Fruit fly (Drosophila melanogaster) whole organism, embryonic: ENCODE data around the gene smg.

Experiments
- Abd-B ChIP-seq: fragments of 200-800 bp; sonication (Bioruptor generic); optimal IDR thresholded peaks from 2 replicates; lab custom pipeline; 2018; ENCODE audit warnings: missing biosample characterization, mild to moderate bottlenecking, missing genetic modification characterization, moderate library complexity
- Atf6 ChIP-seq: fragments of 200-800 bp; sonication (Bioruptor generic); IDR thresholded peaks from 2 replicates; pipeline ENCODE4 v1.3.6; 2022; ENCODE audit warnings: missing biosample characterization, missing genetic modification characterization
- B-H1 ChIP-seq: fragments of 200-800 bp; sonication (Bioruptor generic); IDR thresholded peaks from 3 replicates; pipeline ENCODE4 v1.3.6; 2022; ENCODE audit warnings: missing biosample characterization, missing genetic modification characterization
- BEAF-32 ChIP-seq: fragments of 200-800 bp; sonication (Bioruptor generic); optimal IDR thresholded peaks from 3 replicates; lab custom pipeline; 2017; ENCODE audit warnings: missing biosample characterization, missing genetic modification characterization, mild to moderate bottlenecking, moderate library complexity, missing genetic modification reagents
- BtbVII ChIP-seq: fragments of 200-800 bp; sonication (Bioruptor generic); optimal IDR thresholded peaks from 3 replicates; lab custom pipeline; 2017; ENCODE audit warnings: missing biosample characterization, mild to moderate bottlenecking, missing genetic modification characterization
- CG1024 ChIP-seq: fragments of 200-800 bp; sonication (Bioruptor generic); IDR thresholded peaks from 2 replicates; pipeline ENCODE4 v1.3.6; 2022; ENCODE audit warnings: missing biosample characterization, missing genetic modification characterization
- CG10267 ChIP-seq: fragments of 200-800 bp; sonication (Bioruptor generic); optimal IDR thresholded peaks from 2 replicates; lab custom pipeline; 2018; ENCODE audit warnings: missing biosample characterization, mild to moderate bottlenecking, missing genetic modification characterization, moderate library complexity
- CG10462 ChIP-seq: fragments of 200-800 bp; sonication (Bioruptor generic); optimal IDR thresholded peaks from 2 replicates; lab custom pipeline; 2016; ENCODE audit warnings: missing biosample characterization, missing genetic modification characterization
- CG10654 ChIP-seq: fragments of 200-800 bp; sonication (Bioruptor generic); optimal IDR thresholded peaks from 2 replicates; lab custom pipeline; 2016; ENCODE audit warnings: missing biosample characterization, missing genetic modification characterization
- CG12942 ChIP-seq: fragments of 200-800 bp; sonication (Bioruptor generic); optimal IDR thresholded peaks from 3 replicates; lab custom pipeline; 2016; ENCODE audit warnings: missing biosample characterization, missing genetic modification characterization
- CG18599 ChIP-seq: fragments of 200-800 bp; sonication (Bioruptor generic); optimal IDR thresholded peaks from 3 replicates; lab custom pipeline; 2017; ENCODE audit warnings: missing biosample characterization, missing genetic modification characterization, mild to moderate bottlenecking, moderate library complexity, missing genetic modification reagents
- CG2120 ChIP-seq: fragments of 200-800 bp; sonication (Bioruptor generic); optimal IDR thresholded peaks from 3 replicates; lab custom pipeline; 2016; ENCODE audit warnings: missing biosample characterization, missing genetic modification characterization
- CG31388 ChIP-seq: fragments of 200-800 bp; sonication (Bioruptor generic); optimal IDR thresholded peaks from 2 replicates; lab custom pipeline; 2016; ENCODE audit warnings: missing biosample characterization, missing genetic modification characterization
- CG3407 ChIP-seq: fragments of 200-800 bp; sonication (Bioruptor generic); optimal IDR thresholded peaks from 2 replicates; lab custom pipeline; 2018; ENCODE audit warnings: missing biosample characterization, mild to moderate bottlenecking, missing genetic modification characterization
- CG34376 ChIP-seq: fragments of 200-800 bp; sonication (Bioruptor generic); optimal IDR thresholded peaks from 2 replicates; lab custom pipeline; 2018; ENCODE audit warnings: missing biosample characterization, mild to moderate bottlenecking, missing genetic modification characterization
- CG6791 ChIP-seq: fragments of 200-800 bp; sonication (Bioruptor generic); IDR thresholded peaks from 3 replicates; pipeline ENCODE4 v1.3.6; 2022; ENCODE audit warnings: missing biosample characterization, missing genetic modification characterization; ENCODE audit not compliant: partially characterized antibody
- CG7963 ChIP-seq: fragments of 200-800 bp; sonication (Bioruptor generic); IDR thresholded peaks from 3 replicates; pipeline ENCODE4 v1.3.6; 2022; ENCODE audit warnings: missing biosample characterization, missing genetic modification characterization; ENCODE audit not compliant: partially characterized antibody
- Chrac-16 ChIP-seq: fragments of 200-800 bp; sonication (Bioruptor generic); optimal IDR thresholded peaks from 3 replicates; lab custom pipeline; 2016; ENCODE audit warnings: missing biosample characterization, missing genetic modification characterization
- D19A ChIP-seq: fragments of 200-800 bp; optimal IDR thresholded peaks from 3 replicates; lab custom pipeline; 2019; ENCODE audit warnings: missing biosample characterization, mild to moderate bottlenecking, missing genetic modification characterization, moderate library complexity
- E2f1 ChIP-seq: fragments of 200-800 bp; sonication (Bioruptor generic); IDR thresholded peaks from 2 replicates; pipeline ENCODE4 v1.3.6; 2022; ENCODE audit warnings: missing biosample characterization, missing genetic modification characterization
- Fer1 ChIP-seq: fragments of 200-800 bp; sonication (Bioruptor generic); optimal IDR thresholded peaks from 2 replicates; lab custom pipeline; 2017; ENCODE audit warnings: missing biosample characterization, mild to moderate bottlenecking, missing genetic modification characterization
- Hr78 ChIP-seq, 2 experiments: fragments of 200-800 bp in 1 of 2; fragments of >200 bp in 1 of 2; sonication (Bioruptor generic) in 1 of 2; optimal IDR thresholded peaks; 2 replicates each; lab custom pipeline; 2017 to 2019; ENCODE audit warnings: missing biosample characterization in 2 of 2, missing genetic modification characterization in 2 of 2, mild to moderate bottlenecking in 1 of 2, moderate library complexity in 1 of 2
- Oli ChIP-seq: fragments of 200-800 bp; sonication (Bioruptor generic); optimal IDR thresholded peaks from 2 replicates; lab custom pipeline; 2018; ENCODE audit warnings: missing biosample characterization, mild to moderate bottlenecking, missing genetic modification characterization, moderate library complexity
- PHDP ChIP-seq: fragments of 200-800 bp; sonication (Bioruptor generic); optimal IDR thresholded peaks from 3 replicates; lab custom pipeline; 2018; ENCODE audit warnings: missing biosample characterization, mild to moderate bottlenecking, missing genetic modification characterization, moderate library complexity
- Rx ChIP-seq: fragments of 200-800 bp; sonication (Bioruptor generic); IDR thresholded peaks from 2 replicates; pipeline ENCODE4 v1.3.6; 2022; ENCODE audit warnings: missing biosample characterization, missing genetic modification characterization
- Side ChIP-seq: fragments of 200-800 bp; sonication (Bioruptor generic); optimal IDR thresholded peaks from 2 replicates; lab custom pipeline; 2016; ENCODE audit warnings: missing biosample characterization, missing genetic modification characterization
- Sry-δ ChIP-seq: fragments of 200-800 bp; sonication (Bioruptor generic); optimal IDR thresholded peaks from 2 replicates; lab custom pipeline; 2016; ENCODE audit warnings: missing biosample characterization, missing genetic modification characterization
- Vsx1 ChIP-seq: fragments of 200-800 bp; sonication (Bioruptor generic); optimal IDR thresholded peaks from 2 replicates; lab custom pipeline; 2017; ENCODE audit warnings: missing biosample characterization, mild to moderate bottlenecking, missing genetic modification characterization, missing genetic modification reagents
- ab ChIP-seq: fragments of 200-800 bp; sonication (Bioruptor generic); optimal IDR thresholded peaks from 2 replicates; lab custom pipeline; 2016; ENCODE audit warnings: missing biosample characterization, missing genetic modification characterization
- az2 ChIP-seq: fragments of 200-800 bp; sonication (Bioruptor generic); optimal IDR thresholded peaks from 3 replicates; lab custom pipeline; 2016; ENCODE audit warnings: missing biosample characterization, missing genetic modification characterization
- bsh ChIP-seq, 2 experiments: fragments of 200-800 bp; sonication (Bioruptor generic); optimal IDR thresholded peaks; 2 replicates each; lab custom pipeline; 2017 to 2018; ENCODE audit warnings: mild to moderate bottlenecking in 2 of 2, missing biosample characterization in 2 of 2, missing genetic modification characterization in 2 of 2, moderate library complexity in 1 of 2
- btn ChIP-seq: fragments of 200-800 bp; sonication (Bioruptor generic); optimal IDR thresholded peaks from 2 replicates; lab custom pipeline; 2016; ENCODE audit warnings: missing biosample characterization, missing genetic modification characterization
- ci ChIP-seq: fragments of 200-800 bp; sonication (Bioruptor generic); IDR thresholded peaks from 3 replicates; pipeline ENCODE4 v1.3.6; 2022; ENCODE audit warnings: missing biosample characterization, missing genetic modification characterization
- crol ChIP-seq: fragments of 200-800 bp; sonication (Bioruptor generic); IDR thresholded peaks from 2 replicates; pipeline ENCODE4 v1.3.6; 2022; ENCODE audit warnings: missing biosample characterization, missing genetic modification characterization
- crp ChIP-seq, 2 experiments: fragments of 200-800 bp; sonication (Bioruptor generic); optimal IDR thresholded peaks; 2 replicates in 1 of 2; 3 replicates in 1 of 2; lab custom pipeline; 2017; ENCODE audit warnings: missing biosample characterization in 2 of 2, missing genetic modification characterization in 2 of 2, mild to moderate bottlenecking in 1 of 2, moderate library complexity in 1 of 2
- dysf ChIP-seq: fragments of 200-800 bp; sonication (Bioruptor generic); IDR thresholded peaks from 3 replicates; pipeline ENCODE4 v1.3.6; 2022; ENCODE audit warnings: missing biosample characterization, missing genetic modification characterization
- fru ChIP-seq: fragments of >200 bp; optimal IDR thresholded peaks from 2 replicates; lab custom pipeline; 2017
- grau ChIP-seq: fragments of 200-800 bp; optimal IDR thresholded peaks from 3 replicates; lab custom pipeline; 2019; ENCODE audit warnings: missing biosample characterization, mild to moderate bottlenecking, missing genetic modification characterization, moderate library complexity
- ind ChIP-seq: fragments of 200-800 bp; sonication (Bioruptor generic); optimal IDR thresholded peaks from 3 replicates; lab custom pipeline; 2016; ENCODE audit warnings: missing biosample characterization, missing genetic modification characterization
- jigr1 ChIP-seq: fragments of 200-800 bp; sonication (Bioruptor generic); IDR thresholded peaks from 3 replicates; pipeline ENCODE4 v1.3.6; 2022; ENCODE audit warnings: missing biosample characterization, missing genetic modification characterization
- lab ChIP-seq: fragments of 200-800 bp; sonication (Bioruptor generic); optimal IDR thresholded peaks from 3 replicates; lab custom pipeline; 2017; ENCODE audit warnings: missing biosample characterization, missing genetic modification characterization, mild to moderate bottlenecking, moderate library complexity, missing genetic modification reagents
- lov ChIP-seq, 2 experiments: fragments of 200-800 bp in 1 of 2; fragments of >200 bp in 1 of 2; sonication (Bioruptor generic) in 1 of 2; IDR thresholded peaks in 1 of 2; optimal IDR thresholded peaks in 1 of 2; 2 replicates in 1 of 2; 3 replicates in 1 of 2; pipeline versions ENCODE4 v1.3.6 to Lab custom; 2017 to 2022; ENCODE audit warnings: missing biosample characterization in 1 of 2, missing genetic modification characterization in 1 of 2
- nerfin-2 ChIP-seq: fragments of 200-800 bp; sonication (Bioruptor generic); IDR thresholded peaks from 2 replicates; pipeline ENCODE4 v1.3.6; 2022; ENCODE audit warnings: missing biosample characterization, missing genetic modification characterization; ENCODE audit not compliant: partially characterized antibody
- onecut ChIP-seq: fragments of 200-800 bp; sonication (Bioruptor generic); IDR thresholded peaks from 2 replicates; pipeline ENCODE4 v1.3.6; 2022; ENCODE audit warnings: missing biosample characterization, missing genetic modification characterization
- row ChIP-seq: fragments of 200-800 bp; sonication (Bioruptor generic); IDR thresholded peaks from 3 replicates; pipeline ENCODE4 v1.3.6; 2022; ENCODE audit warnings: missing biosample characterization, missing genetic modification characterization
- seq ChIP-seq: fragments of 200-800 bp; sonication (Bioruptor generic); IDR thresholded peaks from 2 replicates; pipeline ENCODE4 v1.3.6; 2022; ENCODE audit warnings: missing biosample characterization, missing genetic modification characterization
- tgo ChIP-seq: fragments of 200-800 bp; sonication (Bioruptor generic); IDR thresholded peaks from 3 replicates; pipeline ENCODE4 v1.3.6; 2022; ENCODE audit warnings: missing biosample characterization, missing genetic modification characterization
- tio ChIP-seq: fragments of 200-800 bp; sonication (Bioruptor generic); optimal IDR thresholded peaks from 2 replicates; lab custom pipeline; 2017; ENCODE audit warnings: missing biosample characterization, missing genetic modification characterization, inconsistent platforms
- toy ChIP-seq: fragments of 200-800 bp; sonication (Bioruptor generic); IDR thresholded peaks from 2 replicates; pipeline ENCODE4 v1.3.6; 2022; ENCODE audit warnings: missing biosample characterization, missing genetic modification characterization
- z ChIP-seq: fragments of 200-800 bp; sonication (Bioruptor generic); IDR thresholded peaks from 3 replicates; pipeline ENCODE4 v1.3.6; 2022; ENCODE audit warnings: missing biosample characterization, missing genetic modification characterization

The smg gene

DNA sequence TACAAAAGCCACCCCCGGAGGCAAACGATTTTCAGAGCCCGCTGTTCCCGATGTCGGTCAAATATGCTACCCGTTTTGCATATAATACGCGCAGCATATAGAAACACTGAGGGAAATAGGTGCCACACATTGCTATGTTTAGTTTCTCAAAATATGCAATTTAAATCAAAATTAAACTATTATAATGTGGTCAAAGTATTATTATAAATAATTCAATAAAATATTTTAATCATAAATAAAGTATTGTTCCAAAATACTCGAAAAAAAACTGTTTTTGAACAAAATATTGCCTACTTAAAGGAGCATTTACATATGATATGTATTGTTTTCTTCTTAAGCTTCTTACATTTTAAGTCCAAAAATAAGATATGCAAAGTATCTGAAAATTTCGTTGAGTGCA is 46.8 kb downstream of the smg start (continued):
- TF ChIP-seq CG31388 (GFP tag; lab: Kevin White, UChicago) (no peak), Rx (GFP tag; lab: Robert Waterston, UW) (no peak), CG2120 (GFP tag; lab: Kevin White, UChicago) (no peak), tio (GFP tag; lab: Kevin White, UChicago) (peak; percentile 43), lov (optimal IDR thresholded peaks at IDR 0.05; lab: Kevin White, UChicago) (no peak), lov (GFP tag; IDR thresholded peaks at IDR 0.05; lab: Robert Waterston, UW) (no peak), toy (GFP tag; lab: Robert Waterston, UW) (no peak), crol (GFP tag; lab: Robert Waterston, UW) (no peak), PHDP (tag; lab: Kevin White, UChicago) (peak; percentile 59), Atf6 (GFP tag; lab: Robert Waterston, UW) (peak; percentile 12; the same call in 1 of the 2 replicates), Side (GFP tag; lab: Kevin White, UChicago) (no peak), CG18599 (GFP tag; lab: Kevin White, UChicago) (peak; percentile 56), lab (GFP tag; lab: Kevin White, UChicago) (peak; percentile 11), CG6791 (GFP tag; lab: Robert Waterston, UW) (no peak), CG1024 (GFP tag; lab: Robert Waterston, UW) (no peak), Vsx1 (GFP tag; lab: Kevin White, UChicago) (no peak), dysf (peak; percentile 61; the same call in 2 of the 3 replicates), row (peak; percentile 51; the same call in 2 of the 3 replicates), BtbVII (GFP tag; lab: Kevin White, UChicago) (peak; percentile 12), Fer1 (peak; percentile 9), CG12942 (GFP tag; lab: Kevin White, UChicago) (peak; percentile 10), ind (GFP tag; lab: Kevin White, UChicago) (peak; percentile 57), crp (GFP tag; optimal IDR thresholded peaks at IDR 0.05; lab: Kevin White, UChicago) (no peak), CG34376 (GFP tag; lab: Kevin White, UChicago) (no peak), CG10267 (tag; lab: Kevin White, UChicago) (peak; percentile 22), BEAF-32 (GFP tag; lab: Kevin White, UChicago) (no peak), fru (lab: Kevin White, UChicago) (no peak), onecut (GFP tag; lab: Robert Waterston, UW) (no peak), ab (GFP tag; lab: Kevin White, UChicago) (no peak), E2f1 (GFP tag; lab: Robert Waterston, UW) (peak; percentile 58; the same call in 1 of the 2 replicates), CG3407 (GFP tag; lab: Kevin White, UChicago) (no peak), CG7963 (GFP tag; lab: Robert Waterston, UW) (no peak), ci (GFP tag; lab: Robert Waterston, UW) (no peak), CG10462 (peak; percentile 25), az2 (GFP tag; lab: Kevin White, UChicago) (peak; percentile 45), bsh (GFP tag; optimal IDR thresholded peaks at IDR 0.05; lab: Kevin White, UChicago) (peak in 1 of 2 experiments; percentile 62), btn (no peak), tgo (GFP tag; lab: Robert Waterston, UW) (peak; percentile 38; the same call in 1 of the 3 replicates), seq (GFP tag; lab: Robert Waterston, UW) (no peak), Chrac-16 (GFP tag; lab: Kevin White, UChicago) (peak; percentile 18), CG10654 (GFP tag; lab: Kevin White, UChicago) (no peak), jigr1 (GFP tag; lab: Robert Waterston, UW) (no peak), Sry-δ (GFP tag; lab: Kevin White, UChicago) (no peak), nerfin-2 (GFP tag; lab: Robert Waterston, UW) (no peak), Oli (tag; lab: Kevin White, UChicago) (peak; percentile 72), Abd-B (GFP tag; lab: Kevin White, UChicago) (peak; percentile 19), D19A (tag; lab: Kevin White, UChicago) (peak; percentile 67), grau (peak; percentile 70), Hr78 (GFP tag; optimal IDR thresholded peaks at IDR 0.05; lab: Kevin White, UChicago) (peak in 1 of 2 experiments; percentile 6), B-H1 (GFP tag; lab: Robert Waterston, UW) (no peak), z (GFP tag; lab: Robert Waterston, UW) (no peak)
